Worm (Caenorhabditis elegans) whole organism, dauer: ENCODE results near the gene natb-1.

Experiments
- unc-62 ChIP-seq: sonication (generic microtip); optimal IDR thresholded peaks from 2 replicates; lab custom pipeline; 2017; ENCODE audit warnings: missing biosample characterization, missing genetic modification reagents, missing genetic modification characterization

Gene natb-1

ce11 chrV:7969107-7969506 is 14.1 kb downstream of the natb-1 start, which contains the start of gene che-7:
Gene che-7, minus strand, starts transcription at chrV:7969207.
- TF ChIP-seq unc-62, result no peak

DNA sequence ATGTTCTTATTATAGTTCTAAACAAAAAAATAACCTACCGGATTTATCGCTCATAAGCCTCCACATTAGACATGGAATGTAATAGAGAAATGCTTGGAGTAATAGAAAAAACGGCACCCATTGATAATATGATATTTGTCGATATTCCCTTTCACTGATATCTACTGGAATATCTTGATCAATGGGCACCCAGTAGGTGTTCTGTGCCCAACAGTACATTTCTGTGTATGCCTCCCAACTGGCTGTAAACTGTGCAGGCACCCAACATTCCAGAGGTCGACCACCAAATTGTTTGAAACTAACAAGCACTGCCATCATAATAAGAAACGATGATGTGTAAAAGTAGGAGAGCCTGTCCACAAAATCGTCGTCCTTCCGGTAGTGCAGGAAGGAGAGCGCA is 18.8 kb downstream of the natb-1 start:
- TF ChIP-seq unc-62, result no peak

ce11 chrV:7958740-7959320 is 24.4 kb downstream of the natb-1 start, which contains the start of the genes clec-217 and F26D11.2:
Gene clec-217, minus strand, starts transcription at chrV:7958840.
Gene F26D11.2, plus strand, starts transcription at chrV:7959270.
- no peak for TF ChIP-seq unc-62

- no peak for TF ChIP-seq unc-62
Observed at ce11 chrV:7956218-7956617, 27.0 kb downstream of the natb-1 start, which contains the start of gene pals-34. Gene pals-34, minus strand, starts transcription at chrV:7956497.

ce11 chrV:7955168-7955567 is 28.1 kb downstream of the natb-1 start, which contains the start of gene F26D11.12:
Gene F26D11.12, minus strand, starts transcription at chrV:7955312.
- no peak for TF ChIP-seq unc-62

DNA sequence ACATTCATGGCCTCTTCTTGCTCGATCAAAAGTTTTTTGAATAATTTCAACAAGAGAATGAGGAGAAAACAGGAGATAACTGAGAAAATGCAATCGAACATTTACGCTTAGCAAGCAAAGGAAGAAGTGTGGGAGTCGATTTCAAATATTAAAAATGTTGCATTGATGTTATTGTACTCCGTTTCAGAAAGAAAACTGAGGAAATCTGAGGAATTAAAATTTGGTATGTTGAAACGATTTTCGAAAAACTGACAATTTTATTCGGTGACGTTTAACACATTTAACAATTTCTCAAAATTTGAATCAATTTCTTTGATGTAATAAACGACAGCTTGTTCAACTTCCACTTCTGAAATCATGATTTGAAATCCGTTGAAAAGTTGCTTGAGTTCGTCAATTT is 28.7 kb downstream of the natb-1 start, which contains the start of gene F26D11.13:
F26D11.13 (minus strand) TSS at position 101 of the 400 bp plus-strand sequence.
- no peak for TF ChIP-seq unc-62

- TF ChIP-seq unc-62, result no peak
Observed at ce11 chrV:7952855-7953254, 30.4 kb downstream of the natb-1 start, which contains the start of gene clec-216. Gene clec-216, minus strand, starts transcription at chrV:7952955.

DNA sequence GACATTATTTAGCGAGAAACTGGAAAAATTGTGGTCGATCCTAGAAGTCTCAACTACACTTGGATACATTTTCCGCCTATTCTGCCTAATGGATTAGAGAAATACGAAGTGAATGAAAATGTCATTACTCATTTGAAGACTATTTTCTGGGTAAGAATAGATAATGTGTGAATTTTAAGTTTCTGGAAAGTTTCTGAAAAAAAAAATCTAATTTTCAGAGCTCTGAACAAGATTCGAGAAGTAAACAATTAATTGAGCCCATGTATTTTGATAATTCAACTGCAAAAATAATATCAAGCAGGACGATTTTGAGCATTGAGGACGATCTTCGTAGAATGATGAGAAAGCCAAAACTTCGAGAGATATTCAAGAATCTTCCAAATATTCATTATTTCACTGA is 37.0 kb downstream of the natb-1 start:
- no peak for TF ChIP-seq unc-62

DNA sequence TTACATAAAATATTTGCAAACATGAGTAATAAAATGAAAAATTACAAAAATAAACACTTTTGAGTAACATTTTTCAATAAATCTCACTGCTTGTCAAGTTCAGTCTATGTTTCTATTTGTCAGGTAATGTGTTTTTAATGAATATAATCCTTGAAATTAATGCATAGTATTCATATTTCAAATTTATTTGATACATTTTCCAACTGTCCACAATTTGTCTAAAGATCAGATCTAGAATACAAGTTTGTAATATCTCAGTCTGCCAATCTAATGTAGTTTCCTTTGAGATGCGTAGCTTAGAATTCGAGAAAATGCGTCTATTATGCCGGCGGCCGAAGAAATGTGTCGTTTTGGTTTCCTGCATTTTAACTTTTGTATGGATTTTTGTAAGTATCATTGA is 39.7 kb downstream of the natb-1 start, which contains the start of gene Y97E10B.1:
Y97E10B.1 (plus strand) TSS at position 301 of the 400 bp plus-strand sequence.
- TF ChIP-seq unc-62, result no peak

ce11 chrV:7940299-7940698 is 42.9 kb downstream of the natb-1 start, which contains the start of gene srt-53:
Gene srt-53, minus strand, starts transcription at chrV:7940399.
- TF ChIP-seq unc-62, result no peak

ce11 chrV:7937152-7937551 is 46.1 kb downstream of the natb-1 start, which contains the start of gene srsx-3:
Gene srsx-3, minus strand, starts transcription at chrV:7937252.
- TF ChIP-seq unc-62, result no peak

- no peak for TF ChIP-seq unc-62
Observed at ce11 chrV:7932998-7933397, 50.2 kb downstream of the natb-1 start, which contains the start of gene ncx-10. Gene ncx-10, minus strand, starts transcription at chrV:7933098.
